ENCODE assay signal across 5 fruit fly cellular contexts in the genomic region with DNA sequence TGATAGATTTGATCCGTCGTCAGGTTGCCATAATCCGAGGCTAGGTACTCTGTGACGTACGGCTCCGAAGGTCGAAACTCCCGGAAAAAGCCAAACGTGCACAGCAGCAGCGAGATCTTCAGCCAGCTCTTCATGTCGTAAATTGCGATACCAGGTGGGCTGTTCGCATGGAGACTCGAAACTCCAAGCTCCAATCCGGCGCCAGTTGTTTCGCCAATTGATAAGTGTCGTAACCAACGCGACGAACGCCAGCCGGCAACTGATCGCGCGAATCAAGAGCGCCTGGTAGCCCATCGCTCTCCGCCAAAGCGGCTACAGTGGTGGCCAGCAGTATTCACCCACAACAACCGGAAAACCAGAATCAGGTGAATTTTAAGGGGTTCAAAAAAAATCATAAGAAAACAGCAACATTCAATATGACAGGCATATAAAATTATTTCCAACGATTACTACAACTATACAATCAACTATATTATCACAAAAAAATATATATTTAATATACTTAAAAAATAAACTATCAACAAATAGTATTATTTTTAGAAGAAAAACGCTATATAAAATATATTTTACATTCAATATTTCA.
TF ChIP-seq lines count a peak whose summit lies in the region.

A gene (minus strand): TSS at position 366 of the 583 bp plus-strand sequence.

- no peak for TF ChIP-seq CTCF in whole organism, embryonic (GFP tag; optimal IDR thresholded peaks at IDR 0.05; lab: Kevin White, UChicago)

TF ChIP-seq in whole organism, adult, 20 proteins besides CTCF, POLR2A, EP300 and RAD21 (continues in another document):
- TF ChIP-seq cic (GFP tag; optimal IDR thresholded peaks at IDR 0.05; lab: Kevin White, UChicago): no peak
- peak; percentile 31 for TF ChIP-seq pad (GFP tag; optimal IDR thresholded peaks at IDR 0.05; lab: Kevin White, UChicago)
- TF ChIP-seq CG7101 (tag; optimal IDR thresholded peaks at IDR 0.05; lab: Kevin White, UChicago): no peak
- TF ChIP-seq CG7045 (GFP tag; optimal IDR thresholded peaks at IDR 0.05; lab: Kevin White, UChicago): no peak
- peak; percentile 3 for TF ChIP-seq bab1 (GFP tag; optimal IDR thresholded peaks at IDR 0.05; lab: Kevin White, UChicago)
- TF ChIP-seq Hr96 (GFP tag; optimal IDR thresholded peaks at IDR 0.05; lab: Kevin White, UChicago): peak; percentile 16
- no peak for TF ChIP-seq cnc (optimal IDR thresholded peaks at IDR 0.05; lab: Kevin White, UChicago)
- peak; percentile 21 for TF ChIP-seq Mnt (GFP tag; optimal IDR thresholded peaks at IDR 0.05; lab: Kevin White, UChicago)
- no peak for TF ChIP-seq Clk (GFP tag; optimal IDR thresholded peaks at IDR 0.05; lab: Kevin White, UChicago)
- no peak for TF ChIP-seq CG1620 (GFP tag; optimal IDR thresholded peaks at IDR 0.05; lab: Kevin White, UChicago)
- TF ChIP-seq CG14711 (tag; optimal IDR thresholded peaks at IDR 0.05; lab: Kevin White, UChicago): peak; percentile 6
- TF ChIP-seq kay (GFP tag; lab: Kevin White, UChicago; ENCODE audit: borderline replicate concordance): no peak
- TF ChIP-seq Crg-1 (GFP tag; optimal IDR thresholded peaks at IDR 0.05; lab: Kevin White, UChicago): no peak
- no peak for TF ChIP-seq toe (GFP tag; optimal IDR thresholded peaks at IDR 0.05; lab: Kevin White, UChicago)
- TF ChIP-seq CG11617 (GFP tag; optimal IDR thresholded peaks at IDR 0.05; lab: Kevin White, UChicago): peak; percentile 67
- no peak for TF ChIP-seq CG5204 (GFP tag; optimal IDR thresholded peaks at IDR 0.05; lab: Kevin White, UChicago)
- no peak for TF ChIP-seq CG33017 (tag; optimal IDR thresholded peaks at IDR 0.05; lab: Kevin White, UChicago)

TF ChIP-seq in whole organism, embryonic, 481 proteins besides CTCF, POLR2A, EP300 and RAD21 (continues in another document):
- no peak for TF ChIP-seq fd102C (GFP tag; optimal IDR thresholded peaks at IDR 0.05; lab: Kevin White, UChicago)
- TF ChIP-seq CG3281 (GFP tag; optimal IDR thresholded peaks at IDR 0.05; lab: Kevin White, UChicago): peak; percentile 52
- peak; percentile 18 for TF ChIP-seq sug (tag; optimal IDR thresholded peaks at IDR 0.05; lab: Kevin White, UChicago)
- TF ChIP-seq ERR (GFP tag; optimal IDR thresholded peaks at IDR 0.05; lab: Kevin White, UChicago): no peak
- peak; percentile 47 for TF ChIP-seq CG13775 (GFP tag; optimal IDR thresholded peaks at IDR 0.05; lab: Kevin White, UChicago)
- peak; percentile 36 for TF ChIP-seq CG2712 (tag; optimal IDR thresholded peaks at IDR 0.05; lab: Kevin White, UChicago)
- TF ChIP-seq wdn (GFP tag; IDR thresholded peaks at IDR 0.05; lab: Robert Waterston, UW): 0 out of 2 replicates have a peak, but pooled peaks have one; percentile 6
- TF ChIP-seq CG18262 (tag; optimal IDR thresholded peaks at IDR 0.05; lab: Kevin White, UChicago): peak; percentile 42
- TF ChIP-seq CG1233 (GFP tag; optimal IDR thresholded peaks at IDR 0.05; lab: Kevin White, UChicago): peak; percentile 7
- no peak for TF ChIP-seq CG4820 (GFP tag; optimal IDR thresholded peaks at IDR 0.05; lab: Kevin White, UChicago)
- peak; percentile 43 for TF ChIP-seq ind (GFP tag; optimal IDR thresholded peaks at IDR 0.05; lab: Kevin White, UChicago)
- TF ChIP-seq Rfx (GFP tag; IDR thresholded peaks at IDR 0.05; lab: Robert Waterston, UW): peak; percentile 66
- TF ChIP-seq dpn (GFP tag; optimal IDR thresholded peaks at IDR 0.05; lab: Kevin White, UChicago): peak in 1 of 2 experiments; percentile 16
- peak; percentile 26; the same call in 1 of the 2 replicates for TF ChIP-seq rib (GFP tag; IDR thresholded peaks at IDR 0.05; lab: Robert Waterston, UW)
- no peak for TF ChIP-seq trem (tag; optimal IDR thresholded peaks at IDR 0.05; lab: Kevin White, UChicago)
- TF ChIP-seq CG12659 (GFP tag; optimal IDR thresholded peaks at IDR 0.05; lab: Kevin White, UChicago): peak; percentile 45
- peak; percentile 5 for TF ChIP-seq CG15011 (GFP tag; optimal IDR thresholded peaks at IDR 0.05; lab: Kevin White, UChicago)

TF ChIP-seq in whole organism, prepupa, 60 proteins besides CTCF, POLR2A, EP300 and RAD21:
- TF ChIP-seq CG8119 (GFP tag; IDR thresholded peaks at IDR 0.05; lab: Robert Waterston, UW): peak; percentile 36; the same call in 1 of the 3 replicates
- TF ChIP-seq Sox14 (GFP tag; optimal IDR thresholded peaks at IDR 0.05; lab: Kevin White, UChicago): no peak
- TF ChIP-seq Ets96B (tag; optimal IDR thresholded peaks at IDR 0.05; lab: Kevin White, UChicago): no peak
- peak; percentile 49 for TF ChIP-seq CG32006 (GFP tag; optimal IDR thresholded peaks at IDR 0.05; lab: Kevin White, UChicago)
- TF ChIP-seq esn (GFP tag; optimal IDR thresholded peaks at IDR 0.05; lab: Kevin White, UChicago): peak; percentile 31
- no peak for TF ChIP-seq Blimp-1 (GFP tag; optimal IDR thresholded peaks at IDR 0.05; lab: Kevin White, UChicago)
- TF ChIP-seq fkh (GFP tag; optimal IDR thresholded peaks at IDR 0.05; lab: Kevin White, UChicago): no peak
- TF ChIP-seq Sox15 (GFP tag; optimal IDR thresholded peaks at IDR 0.05; lab: Kevin White, UChicago): no peak
- peak; percentile 48; the same call in 2 of the 3 replicates for TF ChIP-seq CG6163 (GFP tag; IDR thresholded peaks at IDR 0.05; lab: Robert Waterston, UW)
- TF ChIP-seq CG6854 (GFP tag; optimal IDR thresholded peaks at IDR 0.05; lab: Kevin White, UChicago): peak; percentile 15
- peak; percentile 10 for TF ChIP-seq CG6792 (GFP tag; optimal IDR thresholded peaks at IDR 0.05; lab: Kevin White, UChicago)
- TF ChIP-seq CG1621 (tag; optimal IDR thresholded peaks at IDR 0.05; lab: Kevin White, UChicago): peak; percentile 19
- TF ChIP-seq fd59A (GFP tag; optimal IDR thresholded peaks at IDR 0.05; lab: Kevin White, UChicago): no peak
- peak; percentile 42 for TF ChIP-seq CG8632 (GFP tag; optimal IDR thresholded peaks at IDR 0.05; lab: Kevin White, UChicago)
- peak; percentile 57 for TF ChIP-seq Eip78C (GFP tag; lab: Kevin White, UChicago)

TF ChIP-seq in whole organism, pupa, 21 proteins besides CTCF, POLR2A, EP300 and RAD21:
- TF ChIP-seq CG32121 (GFP tag; IDR thresholded peaks at IDR 0.05; lab: Robert Waterston, UW) (peak; percentile 49; the same call in 1 of the 2 replicates), CG34367 (tag; optimal IDR thresholded peaks at IDR 0.05; lab: Kevin White, UChicago) (no peak), Snoo (tag; optimal IDR thresholded peaks at IDR 0.05; lab: Kevin White, UChicago) (peak; percentile 43), CG12605 (GFP tag; IDR thresholded peaks at IDR 0.05; lab: Robert Waterston, UW) (peak; percentile 34; the same call in 1 of the 2 replicates), Pif1B (GFP tag; optimal IDR thresholded peaks at IDR 0.05; lab: Kevin White, UChicago) (no peak), CG4496 (GFP tag; IDR thresholded peaks at IDR 0.05; lab: Robert Waterston, UW) (peak; percentile 62), Ets98B (GFP tag; IDR thresholded peaks at IDR 0.05; lab: Robert Waterston, UW) (no peak)

TF ChIP-seq in whole organism, wandering third instar larva, 38 proteins besides CTCF, POLR2A, EP300 and RAD21:
- TF ChIP-seq dmrt93B (GFP tag; optimal IDR thresholded peaks at IDR 0.05; lab: Kevin White, UChicago) (peak; percentile 14), pan (optimal IDR thresholded peaks at IDR 0.05; lab: Kevin White, UChicago) (no peak), psq (GFP tag; optimal IDR thresholded peaks at IDR 0.05; lab: Kevin White, UChicago) (peak; percentile 12), Rel (GFP tag; optimal IDR thresholded peaks at IDR 0.05; lab: Kevin White, UChicago) (no peak), Rel (tag; optimal IDR thresholded peaks at IDR 0.05; lab: Kevin White, UChicago) (no peak), Sp1 (GFP tag; optimal IDR thresholded peaks at IDR 0.05; lab: Kevin White, UChicago) (peak; percentile 46), HLH106 (tag; optimal IDR thresholded peaks at IDR 0.05; lab: Kevin White, UChicago) (peak; percentile 56), foxo (GFP tag; optimal IDR thresholded peaks at IDR 0.05; lab: Kevin White, UChicago) (peak in 1 of 2 experiments; percentile 30)
